Worm (Caenorhabditis elegans) whole organism, L3 larva: ENCODE measurements around the gene T08B1.4.

ENCODE experiments used
- R02D3.7 ChIP-seq: fragments of 150-350 bp; optimal IDR thresholded peaks from 2 replicates; lab custom pipeline; 2014; ENCODE audit warnings: missing biosample characterization, missing genetic modification characterization
- ZK546.5 ChIP-seq: sonication (generic microtip); optimal IDR thresholded peaks from 2 replicates; lab custom pipeline; 2017; ENCODE audit warnings: missing biosample characterization, missing genetic modification characterization
- ama-1 ChIP-seq: fragments of 150-350 bp; optimal IDR thresholded peaks from 2 replicates; lab custom pipeline; 2018
- ceh-28 ChIP-seq: fragments of 150-350 bp; optimal IDR thresholded peaks from 2 replicates; lab custom pipeline; 2014; ENCODE audit warnings: missing biosample characterization, missing genetic modification reagents, missing genetic modification characterization
- ceh-82 ChIP-seq: fragments of 150-350 bp; optimal IDR thresholded peaks from 2 replicates; lab custom pipeline; 2014; ENCODE audit warnings: missing biosample characterization, missing genetic modification characterization
- ceh-9 ChIP-seq: sonication (generic microtip); optimal IDR thresholded peaks from 2 replicates; lab custom pipeline; 2018; ENCODE audit warnings: missing biosample characterization, missing genetic modification characterization
- daf-12 ChIP-seq: fragments of 150-350 bp; optimal IDR thresholded peaks from 2 replicates; lab custom pipeline; 2014; ENCODE audit warnings: missing biosample characterization, missing genetic modification reagents, missing genetic modification characterization
- egl-27 ChIP-seq: sonication (generic microtip); optimal IDR thresholded peaks from 4 replicates; lab custom pipeline; 2017; ENCODE audit warnings: missing biosample characterization, missing genetic modification reagents, missing genetic modification characterization
- egl-5 ChIP-seq: fragments of 150-350 bp; optimal IDR thresholded peaks from 2 replicates; lab custom pipeline; 2017; ENCODE audit warnings: missing biosample characterization, missing genetic modification reagents, missing genetic modification characterization, inconsistent platforms
- elt-2 ChIP-seq: sonication (generic microtip); optimal IDR thresholded peaks from 2 replicates; lab custom pipeline; 2016; ENCODE audit warnings: missing genetic modification reagents, mild to moderate bottlenecking, missing genetic modification characterization, missing compliant biosample characterization
- elt-3 ChIP-seq, 3 experiments: fragments of 150-350 bp in 1 of 3; sonication (generic microtip) in 2 of 3; optimal IDR thresholded peaks; 2 replicates in 2 of 3; 4 replicates in 1 of 3; lab custom pipeline; 2014 to 2017; ENCODE audit warnings: missing biosample characterization in 3 of 3, missing genetic modification characterization in 3 of 3
- fkh-10 ChIP-seq: sonication (generic microtip); optimal IDR thresholded peaks from 2 replicates; lab custom pipeline; 2017; ENCODE audit warnings: missing biosample characterization, missing genetic modification reagents, missing genetic modification characterization
- fkh-2 ChIP-seq: fragments of 150-350 bp; optimal IDR thresholded peaks from 2 replicates; lab custom pipeline; 2014; ENCODE audit warnings: missing biosample characterization, missing genetic modification reagents, missing genetic modification characterization
- fos-1 ChIP-seq: fragments of 150-350 bp; optimal IDR thresholded peaks from 2 replicates; lab custom pipeline; 2014; ENCODE audit warnings: missing biosample characterization, missing genetic modification characterization
- hmg-11 ChIP-seq: sonication (generic microtip); optimal IDR thresholded peaks from 2 replicates; lab custom pipeline; 2016; ENCODE audit warnings: missing genetic modification characterization, missing compliant biosample characterization
- jun-1 ChIP-seq: fragments of 150-350 bp; optimal IDR thresholded peaks from 2 replicates; lab custom pipeline; 2014; ENCODE audit warnings: missing biosample characterization, missing genetic modification reagents, missing genetic modification characterization
- lin-15B ChIP-seq: fragments of 150-350 bp; optimal IDR thresholded peaks from 2 replicates; lab custom pipeline; 2014; ENCODE audit warnings: missing biosample characterization, missing genetic modification characterization
- lin-39 ChIP-seq: fragments of 150-350 bp; optimal IDR thresholded peaks from 2 replicates; lab custom pipeline; 2018; ENCODE audit warnings: missing biosample characterization, missing genetic modification reagents, missing genetic modification characterization
- lsy-12 ChIP-seq: sonication (generic microtip); optimal IDR thresholded peaks from 2 replicates; lab custom pipeline; 2016; ENCODE audit warnings: mild to moderate bottlenecking, missing genetic modification characterization, missing compliant biosample characterization
- mdl-1 ChIP-seq: fragments of 150-350 bp; optimal IDR thresholded peaks from 2 replicates; lab custom pipeline; 2014; ENCODE audit warnings: missing biosample characterization, missing genetic modification characterization
- mml-1 ChIP-seq: fragments of 150-350 bp; sonication (generic microtip); optimal IDR thresholded peaks from 3 replicates; lab custom pipeline; 2014; ENCODE audit warnings: missing biosample characterization, missing genetic modification characterization
- nfya-1 ChIP-seq: sonication (generic microtip); optimal IDR thresholded peaks from 2 replicates; lab custom pipeline; 2017; ENCODE audit warnings: missing genetic modification characterization, mild to moderate bottlenecking, missing compliant biosample characterization, antibody characterized with exemption, moderate library complexity; ENCODE audit not compliant: insufficient read depth
- nhr-11 ChIP-seq: fragments of 150-350 bp; optimal IDR thresholded peaks from 2 replicates; lab custom pipeline; 2014; ENCODE audit warnings: missing biosample characterization, missing genetic modification characterization
- nhr-237 ChIP-seq: fragments of 150-350 bp; optimal IDR thresholded peaks from 2 replicates; lab custom pipeline; 2014; ENCODE audit warnings: missing biosample characterization, missing genetic modification characterization
- nhr-25 ChIP-seq: sonication (generic microtip); optimal IDR thresholded peaks from 2 replicates; lab custom pipeline; 2017; ENCODE audit warnings: missing biosample characterization, missing genetic modification characterization
- nhr-28 ChIP-seq: fragments of 150-350 bp; optimal IDR thresholded peaks from 2 replicates; lab custom pipeline; 2014; ENCODE audit warnings: missing biosample characterization, missing genetic modification characterization
- nhr-43 ChIP-seq: sonication (generic microtip); optimal IDR thresholded peaks from 2 replicates; lab custom pipeline; 2016; ENCODE audit warnings: mild to moderate bottlenecking, missing genetic modification characterization, missing compliant biosample characterization; ENCODE audit not compliant: poor library complexity, severe bottlenecking
- nhr-67 ChIP-seq: fragments of 150-350 bp; optimal IDR thresholded peaks from 2 replicates; lab custom pipeline; 2014; ENCODE audit warnings: missing biosample characterization, missing genetic modification characterization
- nhr-76 ChIP-seq: fragments of 150-350 bp; sonication (generic microtip); optimal IDR thresholded peaks from 5 replicates; lab custom pipeline; 2014; ENCODE audit warnings: missing biosample characterization, missing genetic modification characterization
- nhr-77 ChIP-seq: fragments of 150-350 bp; optimal IDR thresholded peaks from 2 replicates; lab custom pipeline; 2014; ENCODE audit warnings: missing biosample characterization, missing genetic modification characterization
- pha-4 ChIP-seq: fragments of 150-350 bp; optimal IDR thresholded peaks from 2 replicates; lab custom pipeline; 2014; ENCODE audit warnings: missing biosample characterization, missing genetic modification reagents, missing genetic modification characterization
- pqm-1 ChIP-seq: fragments of 150-350 bp; optimal IDR thresholded peaks from 2 replicates; lab custom pipeline; 2017; ENCODE audit warnings: missing biosample characterization, missing genetic modification characterization, inconsistent platforms
- skn-1 ChIP-seq: fragments of 150-350 bp; optimal IDR thresholded peaks from 2 replicates; lab custom pipeline; 2014; ENCODE audit warnings: missing biosample characterization, missing genetic modification characterization
- snpc-4 ChIP-seq: fragments of 150-350 bp; optimal IDR thresholded peaks from 2 replicates; lab custom pipeline; 2014; ENCODE audit warnings: missing biosample characterization, missing genetic modification characterization
- tbx-2 ChIP-seq: sonication (generic microtip); optimal IDR thresholded peaks from 2 replicates; lab custom pipeline; 2016; ENCODE audit warnings: mild to moderate bottlenecking, missing genetic modification characterization, missing compliant biosample characterization
- unc-62 ChIP-seq: fragments of 150-350 bp; sonication (generic microtip); optimal IDR thresholded peaks from 4 replicates; lab custom pipeline; 2014; ENCODE audit warnings: missing biosample characterization, missing genetic modification reagents, missing genetic modification characterization
- zag-1 ChIP-seq: fragments of 150-350 bp; optimal IDR thresholded peaks from 2 replicates; lab custom pipeline; 2014; ENCODE audit warnings: missing biosample characterization, missing genetic modification characterization
- ztf-11 ChIP-seq: fragments of 150-350 bp; optimal IDR thresholded peaks from 2 replicates; lab custom pipeline; 2014; ENCODE audit warnings: missing biosample characterization, missing genetic modification characterization
- ztf-4 ChIP-seq: fragments of 150-350 bp; optimal IDR thresholded peaks from 2 replicates; lab custom pipeline; 2014; ENCODE audit warnings: missing biosample characterization, missing genetic modification characterization

Gene T08B1.4

DNA sequence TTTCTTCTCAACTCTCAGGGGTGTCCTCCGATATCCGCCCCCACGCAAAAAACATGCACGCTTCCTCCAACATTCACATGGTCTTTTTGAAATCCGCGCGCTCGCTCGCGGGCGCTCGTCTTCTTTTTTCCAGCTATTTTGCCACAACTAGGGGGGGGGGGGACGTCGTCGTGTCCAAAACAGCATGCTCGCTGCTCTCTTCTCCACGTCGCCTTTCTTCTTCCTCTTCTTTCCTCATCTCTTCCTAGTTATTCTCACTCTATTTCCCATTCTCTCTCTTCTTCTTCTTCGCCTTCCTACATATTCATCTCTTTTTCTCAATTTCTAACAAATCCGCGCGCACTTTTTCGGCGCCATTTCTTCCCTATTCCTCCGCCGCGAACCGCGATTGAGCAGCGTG is 35.6 kb upstream of the T08B1.4 start:
- TF ChIP-seq nhr-76 (tag; lab: Kevin White, UChicago) (no peak), lin-39 (tag; lab: Kevin White, UChicago) (peak; percentile 83), snpc-4 (tag; lab: Kevin White, UChicago) (no peak), skn-1 (tag; lab: Kevin White, UChicago) (peak; percentile 52), fkh-10 (GFP tag; lab: Kevin White, UChicago) (peak; percentile 45), ceh-82 (tag; lab: Kevin White, UChicago) (no peak), daf-12 (no peak), mdl-1 (peak; percentile 50), pqm-1 (tag; lab: Kevin White, UChicago) (no peak), fos-1 (tag; lab: Kevin White, UChicago) (no peak), lin-15B (tag; lab: Kevin White, UChicago) (peak; percentile 19), nhr-25 (tag; lab: Kevin White, UChicago) (no peak), tbx-2 (peak; percentile 31), hmg-11 (tag; lab: Kevin White, UChicago) (peak; percentile 73), fkh-2 (tag; lab: Kevin White, UChicago) (no peak), nfya-1 (tag; lab: Kevin White, UChicago) (peak; percentile 63), ZK546.5 (no peak)
- TF ChIP-seq, all 47 proteins: peak for 8

DNA sequence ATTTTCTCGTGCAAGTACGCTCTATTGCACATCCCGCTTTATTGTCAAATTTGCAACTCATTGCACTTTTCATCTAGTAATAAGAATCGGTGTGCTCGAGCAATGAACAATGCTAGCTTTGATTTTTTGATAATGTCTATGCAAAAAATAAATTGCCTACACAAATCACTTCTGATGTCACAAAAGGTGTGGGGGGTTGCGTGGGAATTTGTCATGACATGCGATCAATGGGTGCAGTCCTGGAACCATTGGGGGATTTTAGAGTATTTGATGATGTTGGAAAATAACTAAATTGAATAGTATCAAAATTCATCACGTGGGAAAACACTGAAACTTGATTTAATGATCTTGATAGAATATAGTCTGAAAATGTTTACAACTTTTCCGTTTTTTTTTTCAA is 33.2 kb upstream of the T08B1.4 start:
- TF ChIP-seq elt-2 (tag; lab: Kevin White, UChicago) (no peak), ceh-28 (no peak), snpc-4 (tag; lab: Kevin White, UChicago) (no peak), nhr-77 (tag; lab: Kevin White, UChicago) (no peak), elt-3 (tag; optimal IDR thresholded peaks at IDR 0.05; lab: Kevin White, UChicago) (no peak), ama-1 (lab: Kevin White, UChicago) (no peak), jun-1 (tag; lab: Kevin White, UChicago) (no peak), pha-4 (tag; lab: Kevin White, UChicago) (no peak), nhr-11 (tag; lab: Kevin White, UChicago) (no peak), egl-27 (tag; lab: Kevin White, UChicago) (no peak), nhr-43 (no peak), R02D3.7 (tag; lab: Kevin White, UChicago) (no peak), lin-15B (tag; lab: Kevin White, UChicago) (no peak), nhr-76 (tag; lab: Kevin White, UChicago) (no peak), daf-12 (no peak), nhr-237 (tag; lab: Kevin White, UChicago) (no peak), nhr-28 (tag; lab: Kevin White, UChicago) (no peak), lsy-12 (no peak)

DNA sequence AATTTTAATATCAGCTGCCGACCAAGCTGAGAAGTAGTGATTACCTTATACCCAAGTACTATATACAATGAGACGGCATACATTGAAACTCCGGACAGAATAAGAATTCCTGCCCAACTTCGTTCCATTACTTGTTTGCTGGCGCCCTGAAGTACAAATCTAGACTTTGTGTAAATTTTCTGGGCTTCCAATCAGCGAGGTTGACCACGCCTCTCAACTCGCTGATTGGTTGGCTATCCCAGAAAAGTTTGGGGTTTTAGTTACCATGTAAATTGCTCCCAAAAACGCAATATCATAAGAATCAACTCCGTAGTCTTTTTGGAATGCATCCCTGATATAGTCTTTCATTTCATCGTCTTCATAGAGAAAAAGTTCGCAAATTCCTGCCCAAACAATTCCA is 23.8 kb upstream of the T08B1.4 start:
- TF ChIP-seq nfya-1 (tag; lab: Kevin White, UChicago), result peak; percentile 84
- no peak for TF ChIP-seq ztf-4
- TF ChIP-seq, all 47 proteins: peak for 1

DNA sequence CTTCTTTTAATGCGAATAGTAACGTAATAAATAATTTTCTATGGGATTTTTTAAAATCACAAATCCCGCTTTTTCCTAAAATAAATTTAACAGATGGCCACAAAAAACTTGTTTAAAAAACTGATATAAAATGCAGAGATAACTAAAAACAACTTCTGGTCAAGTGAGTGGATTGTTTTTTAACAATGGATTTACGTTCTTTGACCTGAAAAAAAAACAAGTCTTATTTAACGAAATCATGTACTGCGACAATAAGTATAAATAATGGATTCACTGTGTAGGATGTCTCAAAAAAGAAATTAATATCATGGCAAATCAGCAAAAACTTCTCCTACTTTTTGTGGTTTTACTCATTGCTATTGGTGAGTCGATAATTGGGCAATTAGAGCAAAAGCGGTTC is 22.0 kb upstream of the T08B1.4 start, which contains the start of gene fipr-25:
Gene fipr-25 (plus strand): TSS at position 301 of the 400 bp plus-strand sequence.
- no peak for TF ChIP-seq R02D3.7 (tag; lab: Kevin White, UChicago)
- no peak for TF ChIP-seq nhr-25 (tag; lab: Kevin White, UChicago)
- no peak for TF ChIP-seq mml-1 (tag; lab: Kevin White, UChicago)
- no peak for TF ChIP-seq tbx-2
- no peak for TF ChIP-seq ceh-9 (tag; lab: Kevin White, UChicago)
- TF ChIP-seq snpc-4 (tag; lab: Kevin White, UChicago), result no peak
- TF ChIP-seq fos-1 (tag; lab: Kevin White, UChicago), result no peak
- no peak for TF ChIP-seq unc-62 (GFP tag; lab: Kevin White, UChicago)
- no peak for TF ChIP-seq lin-39 (tag; lab: Kevin White, UChicago)
- TF ChIP-seq egl-5 (tag; lab: Kevin White, UChicago), result no peak
- TF ChIP-seq ztf-4, result no peak
- no peak for TF ChIP-seq jun-1 (tag; lab: Kevin White, UChicago)
- TF ChIP-seq lsy-12, result no peak
- no peak for TF ChIP-seq skn-1 (tag; lab: Kevin White, UChicago)
- TF ChIP-seq nhr-67, result no peak
- no peak for TF ChIP-seq zag-1 (tag; lab: Kevin White, UChicago)
- TF ChIP-seq ztf-11 (tag; lab: Kevin White, UChicago), result no peak
